Fruit fly (Drosophila melanogaster) whole organism, embryonic: ENCODE results near the gene Helz.
A peak's percentile ranks its signal among the peaks of the same experiment; 100 is the strongest.

ENCODE experiments used
- CG1792 ChIP-seq: fragments of 200-800 bp; sonication (Bioruptor generic); optimal IDR thresholded peaks from 2 replicates; lab custom pipeline; 2016; ENCODE audit warnings: missing biosample characterization, missing genetic modification characterization
- CG31365 ChIP-seq: fragments of 200-800 bp; sonication (Bioruptor generic); optimal IDR thresholded peaks from 2 replicates; lab custom pipeline; 2018; ENCODE audit warnings: missing biosample characterization, mild to moderate bottlenecking, missing genetic modification characterization
- CG7745 ChIP-seq: fragments of 200-800 bp; sonication (Bioruptor generic); optimal IDR thresholded peaks from 2 replicates; lab custom pipeline; 2018; ENCODE audit warnings: missing biosample characterization, mild to moderate bottlenecking, missing genetic modification characterization, moderate library complexity
- CG9932 ChIP-seq: fragments of 200-800 bp; sonication (Bioruptor generic); IDR thresholded peaks from 2 replicates; pipeline ENCODE4 v1.3.6; 2022; ENCODE audit warnings: missing biosample characterization, missing genetic modification characterization
- Dbx ChIP-seq: fragments of 200-800 bp; sonication (Bioruptor generic); IDR thresholded peaks from 3 replicates; pipeline ENCODE4 v1.3.6; 2022; ENCODE audit warnings: missing biosample characterization, missing genetic modification characterization
- Hr39 ChIP-seq: fragments of >200 bp; optimal IDR thresholded peaks from 2 replicates; lab custom pipeline; 2017
- Sin3A ChIP-seq: fragments of >200 bp; optimal IDR thresholded peaks from 2 replicates; lab custom pipeline; 2018
- crc ChIP-seq: fragments of 200-800 bp; sonication (Bioruptor generic); optimal IDR thresholded peaks from 2 replicates; lab custom pipeline; 2016; ENCODE audit warnings: missing biosample characterization, missing genetic modification characterization
- croc ChIP-seq: fragments of 200-800 bp; sonication (Bioruptor generic); conservative IDR thresholded peaks from 3 replicates; pipeline ENCODE4 v1.3.6; 2022; ENCODE audit warnings: missing biosample characterization, missing genetic modification characterization
- mirr ChIP-seq: fragments of 200-800 bp; sonication (Bioruptor generic); optimal IDR thresholded peaks from 3 replicates; lab custom pipeline; 2018; ENCODE audit warnings: missing biosample characterization, mild to moderate bottlenecking, missing genetic modification characterization
- psq ChIP-seq: fragments of 200-800 bp; sonication (Bioruptor generic); optimal IDR thresholded peaks from 2 replicates; lab custom pipeline; 2017; ENCODE audit warnings: missing biosample characterization, missing genetic modification characterization
- sd ChIP-seq: fragments of 200-800 bp; sonication (Bioruptor generic); optimal IDR thresholded peaks from 3 replicates; lab custom pipeline; 2018; ENCODE audit warnings: missing biosample characterization, mild to moderate bottlenecking, missing genetic modification characterization, moderate library complexity
- vvl ChIP-seq: fragments of 200-800 bp; sonication (Bioruptor generic); IDR thresholded peaks from 2 replicates; pipeline ENCODE4 v1.3.6; 2022; ENCODE audit warnings: missing biosample characterization, missing genetic modification characterization
- z ChIP-seq: fragments of 200-800 bp; sonication (Bioruptor generic); IDR thresholded peaks from 3 replicates; pipeline ENCODE4 v1.3.6; 2022; ENCODE audit warnings: missing biosample characterization, missing genetic modification characterization

DNA sequence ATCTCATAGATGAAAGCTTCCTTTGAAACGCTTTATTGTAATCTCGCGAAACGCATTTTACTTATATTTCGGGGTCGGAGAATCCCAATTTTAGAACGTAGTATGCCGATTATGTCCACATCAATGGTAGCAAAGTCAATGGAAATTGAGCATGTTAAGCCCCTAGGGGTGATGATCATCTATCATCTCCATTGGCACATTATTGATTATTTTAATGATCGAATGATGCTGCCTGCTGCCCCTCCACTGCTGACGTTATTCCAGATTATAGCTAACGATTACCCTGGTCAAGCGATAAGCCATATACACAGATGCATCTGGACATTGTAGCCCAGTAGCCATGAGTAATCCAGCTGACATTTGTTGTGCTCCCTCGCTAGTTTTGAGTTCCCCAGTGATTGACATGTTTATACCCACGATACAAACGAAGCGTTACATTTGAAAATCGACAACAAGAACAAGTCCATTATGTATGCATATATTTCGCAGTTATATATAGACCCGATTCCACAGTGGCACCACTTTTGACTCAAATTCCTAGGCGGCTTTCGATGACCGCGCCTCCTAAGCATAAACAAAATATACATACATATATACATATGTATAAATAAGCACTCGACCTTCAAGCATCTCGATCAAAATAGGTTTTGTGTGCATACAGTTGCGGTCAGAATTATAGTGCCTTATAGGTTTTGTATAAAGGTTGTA lies 5.3 kb upstream of the Helz start:
- no peak for TF ChIP-seq Hr39
- TF ChIP-seq mirr (GFP tag; lab: Kevin White, UChicago) = no peak
- no peak for TF ChIP-seq croc
- no peak for TF ChIP-seq CG9932 (GFP tag; lab: Robert Waterston, UW)
- no peak for TF ChIP-seq z (GFP tag; lab: Robert Waterston, UW)
- no peak for TF ChIP-seq CG31365 (tag; lab: Kevin White, UChicago)
- TF ChIP-seq Sin3A (lab: Kevin White, UChicago) = no peak
- peak; percentile 95 for TF ChIP-seq sd (tag; lab: Kevin White, UChicago)
- TF ChIP-seq Dbx (GFP tag; lab: Robert Waterston, UW) = no peak
- TF ChIP-seq CG1792 = no peak
- TF ChIP-seq vvl = no peak
- no peak for TF ChIP-seq CG7745 (tag; lab: Kevin White, UChicago)
- TF ChIP-seq crc (GFP tag; lab: Kevin White, UChicago) = no peak
- no peak for TF ChIP-seq psq (GFP tag; lab: Kevin White, UChicago)
